Worm (Caenorhabditis elegans): ENCODE data around the gene T24F1.7.

- TF ChIP-seq lsy-2 (tag; optimal IDR thresholded peaks at IDR 0.05) (no peak), pha-4 (GFP tag; IDR thresholded peaks at IDR 0.05) (no peak), pha-4 (tag; optimal IDR thresholded peaks at IDR 0.05) (no peak), zag-1 (tag; optimal IDR thresholded peaks at IDR 0.05) (no peak), T20F7.1 (GFP tag; optimal IDR thresholded peaks at IDR 0.05) (no peak), snpc-4 (tag; optimal IDR thresholded peaks at IDR 0.05) (no peak), zfp-3 (GFP tag; conservative IDR thresholded peaks at IDR 0.05) (no peak), lin-1 (GFP tag; IDR thresholded peaks at IDR 0.05) (no peak), F26F4.8 (GFP tag; conservative IDR thresholded peaks at IDR 0.05) (no peak), unc-62 (GFP tag; optimal IDR thresholded peaks at IDR 0.05 in 1 of 2) (no peak), unc-62 (tag; optimal IDR thresholded peaks at IDR 0.05) (no peak), saeg-2 (GFP tag; IDR thresholded peaks at IDR 0.05) (no peak), ceh-28 (tag; optimal IDR thresholded peaks at IDR 0.05) (no peak), snpc-1.2 (GFP tag; IDR thresholded peaks at IDR 0.05) (no peak)
These were observed 39.3 kb downstream of the T24F1.7 start, which contains the start of gene clh-2 for ce11 chrII:11351599-11351998.
